Fruit fly (Drosophila melanogaster): Measurements from ENCODE around the gene CG12395.

The CG12395 gene

dm6 chrX:16091431-16091990 lies 28.8 kb upstream of the CG12395 start, which contains the start of gene Tob (continued):
- TF ChIP-seq klu (GFP tag; IDR thresholded peaks at IDR 0.05) = peak; percentile 41; the same call in 1 of the 2 replicates
- TF ChIP-seq pita (GFP tag; optimal IDR thresholded peaks at IDR 0.05) = no peak
- no peak for TF ChIP-seq Oaz (GFP tag; IDR thresholded peaks at IDR 0.05)
- TF ChIP-seq CG7786 (GFP tag; optimal IDR thresholded peaks at IDR 0.05) = no peak
- TF ChIP-seq sob (GFP tag; IDR thresholded peaks at IDR 0.05) = peak; percentile 36; the same call in 1 of the 2 replicates
- TF ChIP-seq CG1832 (GFP tag; optimal IDR thresholded peaks at IDR 0.05) = peak; percentile 72
- TF ChIP-seq dmrt99B (tag; optimal IDR thresholded peaks at IDR 0.05) = peak; percentile 22
- no peak for TF ChIP-seq CG7372 (GFP tag; IDR thresholded peaks at IDR 0.05)
- no peak for TF ChIP-seq CG7928 (GFP tag; optimal IDR thresholded peaks at IDR 0.05)
- TF ChIP-seq Dref (GFP tag; IDR thresholded peaks at IDR 0.05) = no peak
- no peak for TF ChIP-seq Fer2 (tag; optimal IDR thresholded peaks at IDR 0.05)
- no peak; the same call in 2 of the 3 replicates for TF ChIP-seq gce (GFP tag; IDR thresholded peaks at IDR 0.05)
- no peak for TF ChIP-seq CG18764 (GFP tag; optimal IDR thresholded peaks at IDR 0.05)
- no peak for TF ChIP-seq jumu (GFP tag; optimal IDR thresholded peaks at IDR 0.05)
- TF ChIP-seq CG12659 (GFP tag; optimal IDR thresholded peaks at IDR 0.05) = peak; percentile 25
- no peak for TF ChIP-seq Dip3 (GFP tag; optimal IDR thresholded peaks at IDR 0.05)
- TF ChIP-seq chm (GFP tag; IDR thresholded peaks at IDR 0.05) = peak; percentile 57; the same call in 1 of the 2 replicates
- TF ChIP-seq CG4424 (GFP tag; optimal IDR thresholded peaks at IDR 0.05) = no peak
- TF ChIP-seq Sox100B (GFP tag; optimal IDR thresholded peaks at IDR 0.05) = peak; percentile 26
- peak in 1 of 2 experiments; percentile 1 for TF ChIP-seq crp (GFP tag; optimal IDR thresholded peaks at IDR 0.05)
- TF ChIP-seq CG13894 (tag; optimal IDR thresholded peaks at IDR 0.05) = peak; percentile 64
- TF ChIP-seq CG6254 (GFP tag; optimal IDR thresholded peaks at IDR 0.05) = no peak
- no peak for TF ChIP-seq CG11695 (GFP tag; IDR thresholded peaks at IDR 0.05)
- TF ChIP-seq D19A (tag; optimal IDR thresholded peaks at IDR 0.05) = peak; percentile 96
- TF ChIP-seq Xrp1 (GFP tag; IDR thresholded peaks at IDR 0.05) = peak; percentile 11; the same call in 1 of the 2 replicates
- TF ChIP-seq CG14050 (GFP tag; IDR thresholded peaks at IDR 0.05) = no peak
- TF ChIP-seq CG17385 (GFP tag; optimal IDR thresholded peaks at IDR 0.05) = peak; percentile 12
- TF ChIP-seq Ssrp (tag; optimal IDR thresholded peaks at IDR 0.05) = peak; percentile 14
- TF ChIP-seq CG10979 (tag; optimal IDR thresholded peaks at IDR 0.05) = peak; percentile 4
- TF ChIP-seq dan (GFP tag; IDR thresholded peaks at IDR 0.05) = no peak
- TF ChIP-seq CG12744 (GFP tag; optimal IDR thresholded peaks at IDR 0.05) = no peak
- no peak for TF ChIP-seq ATbp (GFP tag; optimal IDR thresholded peaks at IDR 0.05)
- peak; percentile 82 for TF ChIP-seq CG4360 (GFP tag; IDR thresholded peaks at IDR 0.05)
- peak; percentile 77 for TF ChIP-seq cg (GFP tag; optimal IDR thresholded peaks at IDR 0.05)
- peak; percentile 33 for TF ChIP-seq ewg (GFP tag; optimal IDR thresholded peaks at IDR 0.05)
- no peak for TF ChIP-seq slp2 (GFP tag; optimal IDR thresholded peaks at IDR 0.05)
- no peak for TF ChIP-seq CG7963 (GFP tag; IDR thresholded peaks at IDR 0.05; ENCODE audit: partially characterized antibody)
- no peak for TF ChIP-seq maf-S (GFP tag; optimal IDR thresholded peaks at IDR 0.05)
- no peak for TF ChIP-seq CTCF (GFP tag; optimal IDR thresholded peaks at IDR 0.05)
- no peak for TF ChIP-seq CG9727 (GFP tag; optimal IDR thresholded peaks at IDR 0.05)
- peak; percentile 29 for TF ChIP-seq sqz (GFP tag; optimal IDR thresholded peaks at IDR 0.05)
- peak; percentile 31 for TF ChIP-seq Nf-YC (tag; optimal IDR thresholded peaks at IDR 0.05)
- peak; percentile 15 for TF ChIP-seq CG1233 (GFP tag; optimal IDR thresholded peaks at IDR 0.05)
- peak; percentile 39 for TF ChIP-seq yki (optimal IDR thresholded peaks at IDR 0.05)
- no peak for TF ChIP-seq pb (GFP tag; optimal IDR thresholded peaks at IDR 0.05)
- TF ChIP-seq CG3838 (GFP tag; optimal IDR thresholded peaks at IDR 0.05) = no peak
- peak; percentile 84 for TF ChIP-seq row (GFP tag; IDR thresholded peaks at IDR 0.05)
- TF ChIP-seq tx (GFP tag; optimal IDR thresholded peaks at IDR 0.05) = no peak
- TF ChIP-seq esg (GFP tag; conservative IDR thresholded peaks at IDR 0.05) = no peak
- peak; percentile 40 for TF ChIP-seq gro (GFP tag; optimal IDR thresholded peaks at IDR 0.05)
- no peak for TF ChIP-seq Dfd (GFP tag; optimal IDR thresholded peaks at IDR 0.05)
- TF ChIP-seq CG7271 (tag; optimal IDR thresholded peaks at IDR 0.05) = no peak
